Fruit fly (Drosophila melanogaster) Kc167 (cell line): Measurements from ENCODE around the gene CG31103.

Source experiments
- Myc ChIP-seq: fragments of >200 bp; optimal IDR thresholded peaks from 2 replicates; lab custom pipeline; 2017; ENCODE audit warnings: missing external identifiers
- Sin3A ChIP-seq: fragments of >200 bp; optimal IDR thresholded peaks from 2 replicates; lab custom pipeline; 2018; ENCODE audit warnings: missing external identifiers
- h ChIP-seq: fragments of >200 bp; optimal IDR thresholded peaks from 3 replicates; lab custom pipeline; 2018; ENCODE audit warnings: missing external identifiers
- psq ChIP-seq: fragments of >200 bp; optimal IDR thresholded peaks from 2 replicates; lab custom pipeline; 2017; ENCODE audit warnings: missing external identifiers
- ttk ChIP-seq: sonication (Bioruptor generic); optimal IDR thresholded peaks from 2 replicates; lab custom pipeline; 2017; ENCODE audit warnings: missing external identifiers

DNA sequence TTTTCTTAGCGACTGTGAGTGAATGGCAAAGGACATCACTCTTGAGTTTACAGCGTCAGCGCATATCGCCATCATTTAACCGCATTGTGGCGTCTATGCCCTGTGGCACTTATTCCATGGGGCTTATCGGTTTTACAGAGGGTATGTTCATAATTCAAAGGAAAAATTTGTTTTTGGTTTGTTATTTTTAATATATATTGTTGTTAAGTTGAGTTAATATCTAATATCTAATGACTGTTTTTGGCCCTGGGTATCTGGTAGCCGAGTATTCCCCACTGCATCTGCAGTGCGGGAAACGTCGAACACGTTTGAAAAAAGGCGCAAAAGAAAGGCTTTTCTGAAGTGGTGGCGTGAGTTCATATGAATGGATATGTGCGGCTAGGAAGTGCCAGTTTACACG, 40.6 kb upstream of the CG31103 start:
- TF ChIP-seq psq: no peak
- no peak for TF ChIP-seq ttk (lab: Kevin White, UChicago)
- no peak for TF ChIP-seq Sin3A
- TF ChIP-seq h (lab: Kevin White, UChicago): no peak
- no peak for TF ChIP-seq Myc (lab: Kevin White, UChicago)
